Fruit fly (Drosophila melanogaster): ENCODE results near the gene CG17919.

CG17919 gene

dm6 chr3R:6380129-6380528 is 36.3 kb downstream of the CG17919 start, which contains the start of the genes CG1024 and TfIIFalpha (continued):
- TF ChIP-seq Nf-YB (GFP tag; optimal IDR thresholded peaks at IDR 0.05) (no peak), hbn (GFP tag; IDR thresholded peaks at IDR 0.05; ENCODE audit: partially characterized antibody) (peak; percentile 91), shn (GFP tag; optimal IDR thresholded peaks at IDR 0.05) (no peak), CG18011 (GFP tag; optimal IDR thresholded peaks at IDR 0.05) (no peak), zf30C (GFP tag; optimal IDR thresholded peaks at IDR 0.05) (no peak), CG9817 (tag; optimal IDR thresholded peaks at IDR 0.05) (no peak), CG14860 (GFP tag; IDR thresholded peaks at IDR 0.05; ENCODE audit: partially characterized antibody) (peak; percentile 95), p53 (GFP tag; optimal IDR thresholded peaks at IDR 0.05) (no peak), Dip2 (GFP tag; IDR thresholded peaks at IDR 0.05) (no peak), fd64A (GFP tag; optimal IDR thresholded peaks at IDR 0.05) (no peak), sna (GFP tag; IDR thresholded peaks at IDR 0.05; ENCODE audit: partially characterized antibody) (peak; percentile 90), oc (tag; optimal IDR thresholded peaks at IDR 0.05) (no peak), CG7372 (GFP tag; IDR thresholded peaks at IDR 0.05) (no peak), vvl (GFP tag; IDR thresholded peaks at IDR 0.05) (no peak), fd3F (GFP tag; optimal IDR thresholded peaks at IDR 0.05) (no peak), Taf1 (GFP tag; IDR thresholded peaks at IDR 0.05) (no peak), cato (GFP tag; optimal IDR thresholded peaks at IDR 0.05; ENCODE audit: borderline replicate concordance) (no peak), trem (tag; optimal IDR thresholded peaks at IDR 0.05) (peak; percentile 70), zen (tag; optimal IDR thresholded peaks at IDR 0.05) (no peak), CG5953 (GFP tag; IDR thresholded peaks at IDR 0.05) (no peak), CG5180 (GFP tag; optimal IDR thresholded peaks at IDR 0.05) (no peak), Ptx1 (GFP tag; IDR thresholded peaks at IDR 0.05) (no peak), CG10366 (GFP tag; IDR thresholded peaks at IDR 0.05) (no peak), vnd (GFP tag; IDR thresholded peaks at IDR 0.05; ENCODE audit: partially characterized antibody) (peak; percentile 84), exex (tag; optimal IDR thresholded peaks at IDR 0.05) (no peak), amos (GFP tag; IDR thresholded peaks at IDR 0.05; ENCODE audit: partially characterized antibody) (peak; percentile 76), grn (GFP tag; optimal IDR thresholded peaks at IDR 0.05) (no peak), CG14050 (GFP tag; IDR thresholded peaks at IDR 0.05) (no peak), CG10267 (tag; optimal IDR thresholded peaks at IDR 0.05) (peak; percentile 29), CG2712 (tag; optimal IDR thresholded peaks at IDR 0.05) (peak; percentile 47), Dek (tag; optimal IDR thresholded peaks at IDR 0.05) (no peak), CG12071 (GFP tag; optimal IDR thresholded peaks at IDR 0.05) (no peak), Kr (GFP tag; optimal IDR thresholded peaks at IDR 0.05) (no peak), CG12219 (GFP tag; optimal IDR thresholded peaks at IDR 0.05) (no peak), CG7839 (tag; optimal IDR thresholded peaks at IDR 0.05) (no peak), tin (GFP tag; optimal IDR thresholded peaks at IDR 0.05) (no peak), Chrac-16 (GFP tag; optimal IDR thresholded peaks at IDR 0.05) (no peak), pb (GFP tag; optimal IDR thresholded peaks at IDR 0.05) (no peak), CG2202 (tag; optimal IDR thresholded peaks at IDR 0.05) (no peak), CG16813 (GFP tag; IDR thresholded peaks at IDR 0.05; ENCODE audit: partially characterized antibody) (peak; percentile 86), CG17568 (GFP tag; optimal IDR thresholded peaks at IDR 0.05) (no peak), kay (GFP tag; optimal IDR thresholded peaks at IDR 0.05) (no peak), CG42726 (GFP tag; IDR thresholded peaks at IDR 0.05; ENCODE audit: partially characterized antibody) (peak; percentile 4; the same call in 1 of the 2 replicates), Sox102F (GFP tag; optimal IDR thresholded peaks at IDR 0.05) (no peak), gcm (GFP tag; optimal IDR thresholded peaks at IDR 0.05) (no peak), CHES-1-like (GFP tag; optimal IDR thresholded peaks at IDR 0.05) (peak; percentile 21), twi (tag; optimal IDR thresholded peaks at IDR 0.05) (no peak), CG11560 (tag; IDR thresholded peaks at IDR 0.05) (no peak), aop (GFP tag; IDR thresholded peaks at IDR 0.05) (no peak), CG12942 (GFP tag; optimal IDR thresholded peaks at IDR 0.05) (no peak)

All from whole organism, embryonic.